Fruit fly (Drosophila melanogaster) Kc167 (cell line): ENCODE results near the gene CG33061.

Source experiments
- insv ChIP-seq: fragments of >200 bp; optimal IDR thresholded peaks from 3 replicates; lab custom pipeline; 2018; ENCODE audit warnings: missing external identifiers
- psq ChIP-seq: fragments of >200 bp; optimal IDR thresholded peaks from 2 replicates; lab custom pipeline; 2017; ENCODE audit warnings: missing external identifiers

- TF ChIP-seq insv, result no peak
- no peak for TF ChIP-seq psq (lab: Kevin White, UChicago)
Observed at dm6 chr3L:16301153-16301552, 28.4 kb upstream of the CG33061 start, which contains the start of gene CG4982.
